Fruit fly (Drosophila melanogaster) whole organism, adult: ENCODE results near the gene CG32440.

Source experiments
- CG14711 ChIP-seq: fragments of 200-800 bp; sonication (Bioruptor generic); optimal IDR thresholded peaks from 2 replicates; lab custom pipeline; 2018; ENCODE audit warnings: missing biosample characterization, mild to moderate bottlenecking, missing genetic modification characterization, moderate library complexity
- CG5204 ChIP-seq: fragments of 200-800 bp; sonication (Bioruptor generic); optimal IDR thresholded peaks from 2 replicates; lab custom pipeline; 2016; ENCODE audit warnings: missing biosample characterization, missing genetic modification characterization
- CG7045 ChIP-seq: fragments of 200-800 bp; sonication (Bioruptor generic); optimal IDR thresholded peaks from 2 replicates; lab custom pipeline; 2017; ENCODE audit warnings: missing biosample characterization, mild to moderate bottlenecking, missing genetic modification characterization
- CG7101 ChIP-seq: fragments of 200-800 bp; sonication (Bioruptor generic); optimal IDR thresholded peaks from 2 replicates; lab custom pipeline; 2018; ENCODE audit warnings: missing biosample characterization, mild to moderate bottlenecking, missing genetic modification characterization, moderate library complexity
- Clk ChIP-seq: fragments of 200-800 bp; sonication (Bioruptor generic); optimal IDR thresholded peaks from 2 replicates; lab custom pipeline; 2017; ENCODE audit warnings: missing biosample characterization, missing genetic modification characterization
- Mnt ChIP-seq: fragments of 200-800 bp; sonication (Bioruptor generic); optimal IDR thresholded peaks from 2 replicates; lab custom pipeline; 2016; ENCODE audit warnings: missing biosample characterization, mild to moderate bottlenecking, missing genetic modification characterization
- bab1 ChIP-seq: fragments of 200-800 bp; sonication (Bioruptor generic); optimal IDR thresholded peaks from 3 replicates; lab custom pipeline; 2019; ENCODE audit warnings: missing biosample characterization, mild to moderate bottlenecking, missing genetic modification characterization, moderate library complexity
- cic ChIP-seq: fragments of 200-800 bp; sonication (Bioruptor generic); optimal IDR thresholded peaks from 2 replicates; lab custom pipeline; 2017; ENCODE audit warnings: missing biosample characterization, mild to moderate bottlenecking, missing genetic modification characterization, moderate library complexity
- cnc ChIP-seq, 2 experiments: fragments of >200 bp; optimal IDR thresholded peaks; 2 replicates each; lab custom pipeline; 2017
- kay ChIP-seq: fragments of 200-800 bp; sonication (Bioruptor generic); peaks from one replicate; lab custom pipeline; 2016; ENCODE audit warnings: missing biosample characterization, missing genetic modification characterization, borderline replicate concordance
- ovo ChIP-seq: fragments of 200-800 bp; sonication (Bioruptor generic); optimal IDR thresholded peaks from 2 replicates; lab custom pipeline; 2016; ENCODE audit warnings: missing biosample characterization, missing genetic modification characterization
- pad ChIP-seq: fragments of 200-800 bp; sonication (Bioruptor generic); optimal IDR thresholded peaks from 3 replicates; lab custom pipeline; 2017; ENCODE audit warnings: missing biosample characterization, missing genetic modification characterization, mild to moderate bottlenecking, moderate library complexity, missing genetic modification reagents

- TF ChIP-seq Clk (GFP tag; lab: Kevin White, UChicago) (no peak), cic (no peak), pad (GFP tag; lab: Kevin White, UChicago) (no peak), cnc (optimal IDR thresholded peaks at IDR 0.05; lab: Kevin White, UChicago) (no peak), kay (GFP tag; lab: Kevin White, UChicago) (no peak), CG5204 (GFP tag; lab: Kevin White, UChicago) (no peak), Mnt (GFP tag; lab: Kevin White, UChicago) (no peak), bab1 (peak; percentile 4), ovo (GFP tag; lab: Kevin White, UChicago) (no peak), CG7101 (tag; lab: Kevin White, UChicago) (no peak), CG7045 (GFP tag; lab: Kevin White, UChicago) (no peak), CG14711 (tag; lab: Kevin White, UChicago) (no peak)
Observed at dm6 chr3L:21359879-21360278, at the start of gene CG32440.
